Fruit fly (Drosophila melanogaster) Kc167 (cell line): ENCODE results near the gene Acp76A.

ENCODE experiments used
- Sin3A ChIP-seq: fragments of >200 bp; optimal IDR thresholded peaks from 2 replicates; lab custom pipeline; 2018; ENCODE audit warnings: missing external identifiers
- psq ChIP-seq: fragments of >200 bp; optimal IDR thresholded peaks from 2 replicates; lab custom pipeline; 2017; ENCODE audit warnings: missing external identifiers
- ttk ChIP-seq: sonication (Bioruptor generic); optimal IDR thresholded peaks from 2 replicates; lab custom pipeline; 2017; ENCODE audit warnings: missing external identifiers

DNA sequence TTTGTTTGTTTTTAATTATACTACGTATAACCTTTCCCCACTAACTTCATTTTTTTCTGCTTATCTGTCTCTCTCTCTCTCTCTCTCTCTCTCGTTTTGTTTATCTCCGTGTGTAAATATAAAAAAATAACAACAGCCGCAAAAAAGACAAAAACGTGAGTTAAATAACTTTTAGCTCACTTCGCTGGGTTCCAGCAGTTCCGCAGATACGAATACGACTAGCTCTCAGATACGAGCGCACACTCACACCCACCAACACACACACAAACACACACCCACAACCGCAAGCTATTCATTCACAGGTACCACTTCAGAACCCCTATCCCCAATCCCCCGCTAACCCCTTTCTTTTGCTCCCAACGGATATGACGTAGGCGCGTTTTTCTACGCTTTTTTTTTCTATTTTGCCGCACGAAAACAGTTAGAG, 20.4 kb upstream of the Acp76A start:
- no peak for TF ChIP-seq ttk (lab: Kevin White, UChicago)
- TF ChIP-seq psq (lab: Kevin White, UChicago) = no peak
- TF ChIP-seq Sin3A (lab: Kevin White, UChicago) = no peak
